Fruit fly (Drosophila melanogaster): Measurements from ENCODE around the gene CG14855.

CG14855 gene

dm6 chr3R:14749077-14749798, 46.9 kb upstream of the CG14855 start (continued):
- TF ChIP-seq Mes4 (GFP tag; optimal IDR thresholded peaks at IDR 0.05) (peak; percentile 60), Xbp1 (GFP tag; optimal IDR thresholded peaks at IDR 0.05) (peak; percentile 56), Opbp (GFP tag; IDR thresholded peaks at IDR 0.05; ENCODE audit: partially characterized antibody) (peak; percentile 67; the same call in 2 of the 3 replicates), Ssrp (tag; optimal IDR thresholded peaks at IDR 0.05) (no peak), CG4328 (GFP tag; optimal IDR thresholded peaks at IDR 0.05) (peak; percentile 77), sna (GFP tag; IDR thresholded peaks at IDR 0.05; ENCODE audit: partially characterized antibody) (peak; percentile 52; the same call in 1 of the 2 replicates), CG6654 (GFP tag; optimal IDR thresholded peaks at IDR 0.05) (no peak), pzg (GFP tag; optimal IDR thresholded peaks at IDR 0.05) (no peak), vvl (GFP tag; IDR thresholded peaks at IDR 0.05) (peak; percentile 66; the same call in 1 of the 2 replicates), crp (GFP tag; optimal IDR thresholded peaks at IDR 0.05) (peak in 1 of 2 experiments; percentile 46), mam (GFP tag; optimal IDR thresholded peaks at IDR 0.05) (peak; percentile 20), CHES-1-like (GFP tag; optimal IDR thresholded peaks at IDR 0.05) (peak; percentile 61), HmgD (GFP tag; optimal IDR thresholded peaks at IDR 0.05) (peak; percentile 65), sd (tag; optimal IDR thresholded peaks at IDR 0.05) (peak; percentile 66), NC2α (GFP tag; optimal IDR thresholded peaks at IDR 0.05) (peak; percentile 18), nerfin-1 (tag; optimal IDR thresholded peaks at IDR 0.05) (peak; percentile 76), CG14441 (GFP tag; IDR thresholded peaks at IDR 0.05) (no peak), Lhr (GFP tag; optimal IDR thresholded peaks at IDR 0.05) (peak; percentile 21), CG4360 (GFP tag; IDR thresholded peaks at IDR 0.05) (peak; percentile 57), CG6854 (GFP tag; optimal IDR thresholded peaks at IDR 0.05) (peak; percentile 78), CG13775 (GFP tag; optimal IDR thresholded peaks at IDR 0.05) (peak; percentile 45), lab (GFP tag; optimal IDR thresholded peaks at IDR 0.05) (peak; percentile 91), CG10543 (GFP tag; optimal IDR thresholded peaks at IDR 0.05) (peak; percentile 83), insv (GFP tag; optimal IDR thresholded peaks at IDR 0.05) (peak in 1 of 2 experiments; percentile 57), nom (GFP tag; optimal IDR thresholded peaks at IDR 0.05) (peak; percentile 76), HLH3B (GFP tag; IDR thresholded peaks at IDR 0.05) (peak; percentile 45; the same call in 1 of the 2 replicates), ind (GFP tag; optimal IDR thresholded peaks at IDR 0.05) (no peak), sug (tag; optimal IDR thresholded peaks at IDR 0.05) (peak; percentile 68), ara (GFP tag; IDR thresholded peaks at IDR 0.05) (peak; percentile 72; the same call in 1 of the 2 replicates), org-1 (GFP tag; optimal IDR thresholded peaks at IDR 0.05) (peak; percentile 79), Six4 (GFP tag; optimal IDR thresholded peaks at IDR 0.05) (no peak), CG2889 (GFP tag; IDR thresholded peaks at IDR 0.05) (no peak), fru (optimal IDR thresholded peaks at IDR 0.05) (no peak), Side (GFP tag; optimal IDR thresholded peaks at IDR 0.05) (peak; percentile 62), NC2β (GFP tag; optimal IDR thresholded peaks at IDR 0.05) (peak; percentile 49), CG12744 (GFP tag; optimal IDR thresholded peaks at IDR 0.05) (peak; percentile 50), CG15269 (tag; optimal IDR thresholded peaks at IDR 0.05) (peak; percentile 70), sima (GFP tag; optimal IDR thresholded peaks at IDR 0.05) (peak; percentile 45), toy (GFP tag; IDR thresholded peaks at IDR 0.05) (no peak), tx (GFP tag; optimal IDR thresholded peaks at IDR 0.05) (peak; percentile 45), CG1529 (GFP tag; optimal IDR thresholded peaks at IDR 0.05) (peak; percentile 78), caup (GFP tag; optimal IDR thresholded peaks at IDR 0.05; ENCODE audit: severe bottlenecking) (peak; percentile 92), Optix (GFP tag; IDR thresholded peaks at IDR 0.05) (0 out of 3 replicates have a peak, but pooled peaks have one; percentile 9), en (GFP tag; optimal IDR thresholded peaks at IDR 0.05) (peak; percentile 59), CG4424 (GFP tag; optimal IDR thresholded peaks at IDR 0.05) (peak; percentile 24), CG15011 (GFP tag; optimal IDR thresholded peaks at IDR 0.05) (peak; percentile 75), so (GFP tag; IDR thresholded peaks at IDR 0.05) (peak; percentile 85; the same call in 2 of the 3 replicates), CG9437 (GFP tag; optimal IDR thresholded peaks at IDR 0.05) (peak; percentile 15), Hr3 (GFP tag; optimal IDR thresholded peaks at IDR 0.05) (no peak)
